Worm (Caenorhabditis elegans) whole organism, young adult: Measurements from ENCODE around the gene trpa-1.
A peak's percentile ranks its signal among the peaks of the same experiment; 100 is the strongest.

Experiments
- F55B11.4 ChIP-seq: sonication (generic microtip); optimal IDR thresholded peaks from 2 replicates; lab custom pipeline; 2016; ENCODE audit warnings: missing compliant biosample characterization, missing genetic modification characterization, borderline replicate concordance; ENCODE audit not compliant: insufficient read depth
- F57A8.1 ChIP-seq: fragments of 200-800 bp; sonication (Bioruptor generic); optimal IDR thresholded peaks from 2 replicates; lab custom pipeline; 2018; ENCODE audit warnings: mild to moderate bottlenecking, missing genetic modification characterization, moderate library complexity, missing compliant biosample characterization
- T07F8.4 ChIP-seq: sonication (generic microtip); optimal IDR thresholded peaks from 2 replicates; lab custom pipeline; 2016; ENCODE audit warnings: mild to moderate bottlenecking, missing genetic modification characterization, moderate library complexity, missing compliant biosample characterization
- Y56A3A.18 ChIP-seq: fragments of 200-800 bp; sonication (Bioruptor generic); IDR thresholded peaks from 2 replicates; pipeline ENCODE4 v1.3.6; 2022; ENCODE audit warnings: missing genetic modification reagents, missing genetic modification characterization, missing compliant biosample characterization
- Y95B8A.8 ChIP-seq: fragments of 200-800 bp; sonication (Bioruptor generic); IDR thresholded peaks from 2 replicates; pipeline ENCODE4 v1.3.6; 2022; ENCODE audit warnings: missing genetic modification reagents, missing genetic modification characterization, missing compliant biosample characterization
- akir-1 ChIP-seq: fragments of 200-800 bp; sonication (Bioruptor generic); optimal IDR thresholded peaks from 2 replicates; lab custom pipeline; 2018; ENCODE audit warnings: mild to moderate bottlenecking, missing genetic modification characterization, moderate library complexity, missing compliant biosample characterization
- ama-1 ChIP-seq, 3 experiments: fragments of 150-350 bp in 1 of 3; sonication (generic microtip) in 2 of 3; optimal IDR thresholded peaks; 2 replicates each; lab custom pipeline; 2014 to 2018; ENCODE audit warnings: missing biosample characterization in 2 of 3, missing genetic modification characterization in 2 of 3, missing genetic modification reagents in 2 of 3
- aptf-3 ChIP-seq: fragments of 200-800 bp; sonication (Bioruptor generic); IDR thresholded peaks from 2 replicates; pipeline ENCODE4 v1.3.6; 2022; ENCODE audit warnings: missing genetic modification characterization, missing compliant biosample characterization
- attf-3 ChIP-seq: fragments of 200-800 bp; sonication (Bioruptor generic); conservative IDR thresholded peaks from 2 replicates; pipeline ENCODE4 v1.3.6; 2022; ENCODE audit warnings: missing genetic modification reagents, missing genetic modification characterization, missing compliant biosample characterization
- cebp-2 ChIP-seq: fragments of 200-800 bp; sonication (Bioruptor generic); IDR thresholded peaks from 2 replicates; pipeline ENCODE4 v1.3.6; 2022; ENCODE audit warnings: missing genetic modification characterization, missing compliant biosample characterization
- ceh-40 ChIP-seq: fragments of 200-800 bp; sonication (Bioruptor generic); IDR thresholded peaks from 2 replicates; pipeline ENCODE4 v1.3.6; 2022; ENCODE audit warnings: missing genetic modification characterization, missing compliant biosample characterization
- ceh-79 ChIP-seq: sonication (generic microtip); optimal IDR thresholded peaks from 2 replicates; lab custom pipeline; 2017; ENCODE audit warnings: mild to moderate bottlenecking, missing genetic modification characterization, missing compliant biosample characterization
- dox-1 ChIP-seq: fragments of 200-800 bp; sonication (Bioruptor generic); IDR thresholded peaks from 2 replicates; pipeline ENCODE4 v1.3.6; 2022; ENCODE audit warnings: missing genetic modification reagents, missing genetic modification characterization, missing compliant biosample characterization
- dpl-1 ChIP-seq: fragments of 150-350 bp; optimal IDR thresholded peaks from 2 replicates; lab custom pipeline; 2014; ENCODE audit warnings: missing biosample characterization, missing genetic modification reagents, missing genetic modification characterization
- efl-1 ChIP-seq: fragments of 150-350 bp; optimal IDR thresholded peaks from 2 replicates; lab custom pipeline; 2014; ENCODE audit warnings: missing biosample characterization, missing genetic modification reagents, missing genetic modification characterization
- egl-44 ChIP-seq: fragments of 200-800 bp; sonication (Bioruptor generic); IDR thresholded peaks from 2 replicates; pipeline ENCODE4 v1.3.6; 2022; ENCODE audit warnings: missing genetic modification reagents, missing genetic modification characterization, missing compliant biosample characterization
- hlh-12 ChIP-seq: sonication (generic microtip); optimal IDR thresholded peaks from 2 replicates; lab custom pipeline; 2016; ENCODE audit warnings: missing genetic modification characterization, missing compliant biosample characterization
- hlh-26 ChIP-seq: fragments of 200-800 bp; sonication (Bioruptor generic); conservative IDR thresholded peaks from 2 replicates; pipeline ENCODE4 v1.3.6; 2022; ENCODE audit warnings: missing genetic modification reagents, missing genetic modification characterization, missing compliant biosample characterization
- hsf-1 ChIP-seq: fragments of 200-800 bp; sonication (Bioruptor generic); IDR thresholded peaks from 2 replicates; pipeline ENCODE4 v1.3.6; 2022; ENCODE audit warnings: missing genetic modification reagents, missing genetic modification characterization, missing compliant biosample characterization
- let-526 ChIP-seq: fragments of 200-800 bp; sonication (Bioruptor generic); IDR thresholded peaks from 2 replicates; pipeline ENCODE4 v1.3.6; 2022; ENCODE audit warnings: missing genetic modification reagents, missing genetic modification characterization, missing compliant biosample characterization
- lin-26 ChIP-seq: fragments of 200-800 bp; sonication (Bioruptor generic); IDR thresholded peaks from 2 replicates; pipeline ENCODE4 v1.3.6; 2022; ENCODE audit warnings: missing genetic modification reagents, missing genetic modification characterization, missing compliant biosample characterization
- lin-54 ChIP-seq: fragments of 200-800 bp; sonication (Bioruptor generic); optimal IDR thresholded peaks from 2 replicates; lab custom pipeline; 2018; ENCODE audit warnings: mild to moderate bottlenecking, missing genetic modification characterization, missing compliant biosample characterization
- madf-6 ChIP-seq: fragments of 200-800 bp; sonication (Bioruptor generic); IDR thresholded peaks from 2 replicates; pipeline ENCODE4 v1.3.6; 2022; ENCODE audit warnings: missing genetic modification reagents, missing genetic modification characterization, missing compliant biosample characterization
- nfya-2 ChIP-seq: fragments of 200-800 bp; sonication (Bioruptor generic); IDR thresholded peaks from 2 replicates; pipeline ENCODE4 v1.3.6; 2022; ENCODE audit warnings: missing genetic modification reagents, missing genetic modification characterization, missing compliant biosample characterization
- nhr-179 ChIP-seq: sonication (generic microtip); optimal IDR thresholded peaks from 2 replicates; lab custom pipeline; 2016; ENCODE audit warnings: mild to moderate bottlenecking, missing genetic modification characterization, missing compliant biosample characterization
- nhr-27 ChIP-seq: fragments of 200-800 bp; sonication (Bioruptor generic); optimal IDR thresholded peaks from 2 replicates; lab custom pipeline; 2018; ENCODE audit warnings: mild to moderate bottlenecking, missing genetic modification characterization, moderate library complexity, missing compliant biosample characterization
- nhr-80 ChIP-seq: sonication (generic microtip); optimal IDR thresholded peaks from 2 replicates; lab custom pipeline; 2016; ENCODE audit warnings: missing genetic modification characterization, missing compliant biosample characterization
- nhr-90 ChIP-seq: sonication (generic microtip); optimal IDR thresholded peaks from 2 replicates; lab custom pipeline; 2016; ENCODE audit warnings: missing genotype, mild to moderate bottlenecking, missing genetic modification characterization, missing compliant biosample characterization
- rcor-1 ChIP-seq: fragments of 200-800 bp; sonication (Bioruptor generic); IDR thresholded peaks from 2 replicates; pipeline ENCODE4 v1.3.6; 2022; ENCODE audit warnings: missing genetic modification reagents, missing genetic modification characterization, missing compliant biosample characterization
- rpc-1 ChIP-seq, 2 experiments: fragments of 150-350 bp in 1 of 2; sonication (generic microtip) in 1 of 2; optimal IDR thresholded peaks; 2 replicates each; lab custom pipeline; 2014 to 2018; ENCODE audit warnings: missing biosample characterization in 1 of 2, missing genetic modification characterization in 1 of 2, missing genetic modification reagents in 1 of 2, missing genotype in 1 of 2
- sdz-38 ChIP-seq: sonication (generic microtip); optimal IDR thresholded peaks from 2 replicates; lab custom pipeline; 2016; ENCODE audit warnings: missing genotype, missing genetic modification characterization, missing compliant biosample characterization
- sea-2 ChIP-seq: fragments of 200-800 bp; sonication (Bioruptor generic); IDR thresholded peaks from 2 replicates; pipeline ENCODE4 v1.3.6; 2022; ENCODE audit warnings: missing genetic modification characterization, missing compliant biosample characterization
- snpc-1.1 ChIP-seq: sonication (generic microtip); optimal IDR thresholded peaks from 2 replicates; lab custom pipeline; 2017; ENCODE audit warnings: missing genetic modification characterization, mild to moderate bottlenecking, missing compliant biosample characterization, antibody characterized with exemption, moderate library complexity, missing genotype, missing genetic modification reagents; ENCODE audit not compliant: insufficient read depth
- snpc-3.4 ChIP-seq: sonication (generic microtip); optimal IDR thresholded peaks from 2 replicates; lab custom pipeline; 2017; ENCODE audit warnings: missing genetic modification characterization, mild to moderate bottlenecking, missing compliant biosample characterization, antibody characterized with exemption, moderate library complexity, missing genotype, missing genetic modification reagents
- tbp1 ChIP-seq: fragments of 200-800 bp; sonication (Bioruptor generic); optimal IDR thresholded peaks from 2 replicates; lab custom pipeline; 2018; ENCODE audit warnings: mild to moderate bottlenecking, missing genetic modification characterization, missing compliant biosample characterization
- unc-130 ChIP-seq: sonication (generic microtip); optimal IDR thresholded peaks from 2 replicates; lab custom pipeline; 2016; ENCODE audit warnings: missing genetic modification reagents, missing genetic modification characterization, missing compliant biosample characterization
- unc-62 ChIP-seq: fragments of 150-350 bp; optimal IDR thresholded peaks from 2 replicates; lab custom pipeline; 2014; ENCODE audit warnings: missing biosample characterization, missing genetic modification reagents, missing genetic modification characterization
- xnd-1 ChIP-seq: sonication (generic microtip); optimal IDR thresholded peaks from 2 replicates; lab custom pipeline; 2016; ENCODE audit warnings: missing genotype, missing genetic modification reagents, missing genetic modification characterization, missing compliant biosample characterization
- zfh-2 ChIP-seq: fragments of 200-800 bp; sonication (Bioruptor generic); conservative IDR thresholded peaks from 2 replicates; pipeline ENCODE4 v1.3.6; 2022; ENCODE audit warnings: missing genetic modification reagents, missing genetic modification characterization, missing compliant biosample characterization
- ztf-22 ChIP-seq: fragments of 200-800 bp; sonication (Bioruptor generic); optimal IDR thresholded peaks from 2 replicates; lab custom pipeline; 2018; ENCODE audit warnings: mild to moderate bottlenecking, missing genetic modification characterization, moderate library complexity, missing compliant biosample characterization
- ztf-28 ChIP-seq: fragments of 200-800 bp; sonication (Bioruptor generic); IDR thresholded peaks from 2 replicates; pipeline ENCODE4 v1.3.6; 2022; ENCODE audit warnings: missing genetic modification reagents, missing genetic modification characterization, missing compliant biosample characterization

trpa-1 gene

DNA sequence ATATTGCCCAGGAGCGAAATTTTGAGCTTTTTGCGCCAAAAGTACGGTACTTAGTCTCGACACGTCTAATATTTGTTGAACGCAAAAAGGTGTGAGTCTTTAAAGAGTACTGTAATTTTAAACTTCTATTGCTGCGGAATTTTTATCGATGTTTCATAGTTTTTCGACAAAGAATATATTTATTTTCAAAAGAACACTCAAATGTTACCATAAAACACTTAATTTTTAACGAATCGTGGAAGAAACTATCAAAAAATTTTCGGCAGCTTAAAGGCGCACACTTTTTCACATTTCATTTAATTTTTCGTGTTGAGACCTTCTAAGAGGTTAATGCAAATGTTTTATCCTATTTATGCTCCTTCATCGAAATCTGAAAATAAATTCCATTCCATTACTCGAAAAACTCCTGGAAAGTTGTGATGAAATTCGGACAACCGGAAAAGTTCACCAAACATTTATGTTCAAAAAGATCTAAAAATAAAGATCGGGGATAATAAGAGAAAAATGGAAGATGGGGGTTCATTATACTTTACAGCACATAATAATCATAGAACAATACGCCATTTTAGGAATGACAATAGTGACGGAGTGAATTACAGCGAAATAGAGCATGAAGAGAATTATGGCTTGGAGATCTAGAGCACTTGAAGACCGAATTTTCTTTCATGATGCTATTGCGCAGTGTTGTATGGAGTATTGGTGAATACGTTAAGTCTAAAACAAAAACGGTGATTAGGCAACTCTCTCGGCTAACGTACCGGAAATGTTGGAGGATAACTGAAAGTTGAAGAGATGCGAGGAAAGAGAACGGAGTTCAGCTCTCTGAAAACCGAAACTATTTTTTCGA lies 44.0 kb upstream of the trpa-1 start (continued):
- TF ChIP-seq nhr-80, result no peak
- TF ChIP-seq dox-1 (GFP tag; lab: Robert Waterston, UW), result 0 out of 2 replicates have a peak, but pooled peaks have one; percentile 22
- peak; percentile 63; the same call in 1 of the 2 replicates for TF ChIP-seq Y56A3A.18 (GFP tag; lab: Robert Waterston, UW)
- TF ChIP-seq aptf-3, result no peak
- no peak for TF ChIP-seq hlh-26 (GFP tag; lab: Robert Waterston, UW)
- TF ChIP-seq unc-130 (GFP tag; lab: Kevin White, UChicago), result peak; percentile 42
- TF ChIP-seq F55B11.4 (tag; lab: Kevin White, UChicago), result no peak
- peak; percentile 43; the same call in 1 of the 2 replicates for TF ChIP-seq let-526
- no peak for TF ChIP-seq unc-62 (GFP tag; lab: Kevin White, UChicago)
- no peak for TF ChIP-seq nhr-179
- TF ChIP-seq rpc-1 (optimal IDR thresholded peaks at IDR 0.05; lab: Kevin White, UChicago), result no peak
- no peak for TF ChIP-seq rpc-1 (tag; optimal IDR thresholded peaks at IDR 0.05; lab: Kevin White, UChicago)
- 0 out of 2 replicates have a peak, but pooled peaks have one; percentile 27 for TF ChIP-seq attf-3 (GFP tag; lab: Robert Waterston, UW)
- 0 out of 2 replicates have a peak, but pooled peaks have one; percentile 7 for TF ChIP-seq egl-44
- no peak for TF ChIP-seq F57A8.1
- TF ChIP-seq cebp-2 (GFP tag; lab: Robert Waterston, UW), result 0 out of 2 replicates have a peak, but pooled peaks have one; percentile 21
- peak; percentile 33 for TF ChIP-seq xnd-1 (tag; lab: Kevin White, UChicago)
- peak; percentile 58 for TF ChIP-seq ceh-79 (tag; lab: Kevin White, UChicago)
- no peak for TF ChIP-seq ztf-22
- peak; percentile 64 for TF ChIP-seq snpc-3.4
- no peak for TF ChIP-seq sea-2 (GFP tag; lab: Robert Waterston, UW)
- TF ChIP-seq tbp1 (GFP tag; lab: Kevin White, UChicago), result peak; percentile 58
- TF ChIP-seq hlh-12 (tag; lab: Kevin White, UChicago), result no peak
- TF ChIP-seq Y95B8A.8 (GFP tag; lab: Robert Waterston, UW), result peak; percentile 60; the same call in 1 of the 2 replicates
- TF ChIP-seq lin-26 (GFP tag; lab: Robert Waterston, UW), result peak; percentile 67
- no peak for TF ChIP-seq nhr-90
- no peak for TF ChIP-seq sdz-38 (tag; lab: Kevin White, UChicago)
- TF ChIP-seq dpl-1 (GFP tag; lab: Kevin White, UChicago), result no peak
- no peak for TF ChIP-seq ama-1 (optimal IDR thresholded peaks at IDR 0.05; lab: Kevin White, UChicago)
- peak; percentile 53 to 55 for TF ChIP-seq ama-1 (GFP tag; optimal IDR thresholded peaks at IDR 0.05; lab: Kevin White, UChicago)
- TF ChIP-seq akir-1, result no peak
- peak; percentile 64 for TF ChIP-seq rcor-1
- TF ChIP-seq hsf-1 (GFP tag; lab: Robert Waterston, UW), result peak; percentile 79
- TF ChIP-seq nfya-2, result no peak
- no peak for TF ChIP-seq ztf-28 (GFP tag; lab: Robert Waterston, UW)
- peak; percentile 5 for TF ChIP-seq efl-1 (GFP tag; lab: Kevin White, UChicago)
- TF ChIP-seq T07F8.4 (tag; lab: Kevin White, UChicago), result no peak
- peak; percentile 74 for TF ChIP-seq madf-6 (GFP tag; lab: Robert Waterston, UW)
- TF ChIP-seq nhr-27, result no peak
- peak; percentile 63 for TF ChIP-seq lin-54 (GFP tag; lab: Kevin White, UChicago)
- no peak for TF ChIP-seq ceh-40 (GFP tag; lab: Robert Waterston, UW)
- no peak for TF ChIP-seq zfh-2 (GFP tag; lab: Robert Waterston, UW)
- TF ChIP-seq snpc-1.1 (tag; lab: Kevin White, UChicago), result no peak
